Worm (Caenorhabditis elegans) whole organism, late embryonic: ENCODE measurements around the gene F54F12.2.

Source experiments
- C08G9.2 ChIP-seq: sonication (generic microtip); optimal IDR thresholded peaks from 2 replicates; lab custom pipeline; 2016; ENCODE audit warnings: mild to moderate bottlenecking, missing genetic modification characterization, moderate library complexity, missing compliant biosample characterization
- C38D4.7 ChIP-seq: fragments of 200-800 bp; sonication (Bioruptor generic); optimal IDR thresholded peaks from 2 replicates; lab custom pipeline; 2018; ENCODE audit warnings: mild to moderate bottlenecking, missing genetic modification characterization, moderate library complexity, missing compliant biosample characterization
- F13H6.1 ChIP-seq: sonication (generic microtip); optimal IDR thresholded peaks from 2 replicates; lab custom pipeline; 2016; ENCODE audit warnings: missing genetic modification characterization, missing compliant biosample characterization
- K02D7.2 ChIP-seq: sonication (generic microtip); optimal IDR thresholded peaks from 2 replicates; lab custom pipeline; 2017; ENCODE audit warnings: mild to moderate bottlenecking, missing genetic modification characterization, missing compliant biosample characterization
- T23F11.4 ChIP-seq: fragments of 200-800 bp; sonication (Bioruptor generic); optimal IDR thresholded peaks from 2 replicates; lab custom pipeline; 2018; ENCODE audit warnings: mild to moderate bottlenecking, missing genetic modification characterization, missing compliant biosample characterization
- Y22D7AL.16 ChIP-seq: sonication (generic microtip); optimal IDR thresholded peaks from 2 replicates; lab custom pipeline; 2016; ENCODE audit warnings: missing genetic modification characterization, missing compliant biosample characterization
- ahr-1 ChIP-seq: sonication (generic microtip); optimal IDR thresholded peaks from 2 replicates; lab custom pipeline; 2016; ENCODE audit warnings: missing genetic modification characterization, missing compliant biosample characterization
- ceh-14 ChIP-seq: sonication (generic microtip); optimal IDR thresholded peaks from 2 replicates; lab custom pipeline; 2016; ENCODE audit warnings: missing genotype, missing genetic modification characterization, missing compliant biosample characterization
- ceh-18 ChIP-seq: sonication (generic microtip); optimal IDR thresholded peaks from 2 replicates; lab custom pipeline; 2016; ENCODE audit warnings: missing genetic modification characterization, missing compliant biosample characterization
- ceh-19 ChIP-seq: fragments of 200-800 bp; sonication (Bioruptor generic); optimal IDR thresholded peaks from 2 replicates; lab custom pipeline; 2018; ENCODE audit warnings: mild to moderate bottlenecking, missing genetic modification characterization, missing compliant biosample characterization
- ceh-2 ChIP-seq: sonication (generic microtip); optimal IDR thresholded peaks from 2 replicates; lab custom pipeline; 2016; ENCODE audit warnings: missing genotype, missing genetic modification characterization, missing compliant biosample characterization
- ceh-22 ChIP-seq: sonication (generic microtip); optimal IDR thresholded peaks from 2 replicates; lab custom pipeline; 2017; ENCODE audit warnings: missing biosample characterization, missing genetic modification characterization
- ceh-24 ChIP-seq: sonication (generic microtip); optimal IDR thresholded peaks from 2 replicates; lab custom pipeline; 2016; ENCODE audit warnings: mild to moderate bottlenecking, missing genetic modification characterization, missing compliant biosample characterization
- ceh-34 ChIP-seq: sonication (generic microtip); optimal IDR thresholded peaks from 2 replicates; lab custom pipeline; 2016; ENCODE audit warnings: mild to moderate bottlenecking, missing genetic modification characterization, missing compliant biosample characterization
- ceh-45 ChIP-seq: fragments of 200-800 bp; sonication (Bioruptor generic); IDR thresholded peaks from 2 replicates; pipeline ENCODE4 v1.3.6; 2022; ENCODE audit warnings: missing genetic modification reagents, missing genetic modification characterization, missing compliant biosample characterization
- ceh-48 ChIP-seq: sonication (generic microtip); optimal IDR thresholded peaks from 2 replicates; lab custom pipeline; 2016; ENCODE audit warnings: missing genetic modification characterization, inconsistent platforms, missing compliant biosample characterization
- ceh-9 ChIP-seq: sonication (generic microtip); optimal IDR thresholded peaks from 2 replicates; lab custom pipeline; 2016; ENCODE audit warnings: mild to moderate bottlenecking, missing genetic modification characterization, inconsistent platforms, missing compliant biosample characterization
- dmd-4 ChIP-seq: sonication (generic microtip); optimal IDR thresholded peaks from 2 replicates; lab custom pipeline; 2016; ENCODE audit warnings: borderline replicate concordance, missing genetic modification characterization, missing compliant biosample characterization
- dve-1 ChIP-seq: sonication (generic microtip); optimal IDR thresholded peaks from 2 replicates; lab custom pipeline; 2017; ENCODE audit warnings: antibody characterized with exemption, mild to moderate bottlenecking, missing genetic modification characterization, missing compliant biosample characterization
- elt-4 ChIP-seq: sonication (generic microtip); optimal IDR thresholded peaks from 2 replicates; lab custom pipeline; 2016; ENCODE audit warnings: missing genetic modification characterization, missing compliant biosample characterization
- ets-4 ChIP-seq: sonication (generic microtip); optimal IDR thresholded peaks from 2 replicates; lab custom pipeline; 2016; ENCODE audit warnings: missing genetic modification characterization, missing compliant biosample characterization
- eyg-1 ChIP-seq: sonication (generic microtip); optimal IDR thresholded peaks from 2 replicates; lab custom pipeline; 2016; ENCODE audit warnings: missing genotype, missing genetic modification characterization, missing compliant biosample characterization
- fkh-6 ChIP-seq: sonication (generic microtip); optimal IDR thresholded peaks from 2 replicates; lab custom pipeline; 2016; ENCODE audit warnings: missing genetic modification characterization, missing compliant biosample characterization
- hlh-30 ChIP-seq: sonication (generic microtip); optimal IDR thresholded peaks from 2 replicates; lab custom pipeline; 2017; ENCODE audit warnings: antibody characterized with exemption, missing genetic modification characterization, missing compliant biosample characterization; ENCODE audit not compliant: insufficient read depth
- hlh-6 ChIP-seq: sonication (generic microtip); optimal IDR thresholded peaks from 2 replicates; lab custom pipeline; 2016; ENCODE audit warnings: missing genotype, missing genetic modification characterization, missing compliant biosample characterization
- hlh-8 ChIP-seq: sonication (generic microtip); optimal IDR thresholded peaks from 2 replicates; lab custom pipeline; 2016; ENCODE audit warnings: missing genotype, missing genetic modification characterization, missing compliant biosample characterization
- madf-2 ChIP-seq: sonication (generic microtip); optimal IDR thresholded peaks from 2 replicates; lab custom pipeline; 2017; ENCODE audit warnings: missing genetic modification characterization, missing compliant biosample characterization
- mec-3 ChIP-seq: sonication (generic microtip); optimal IDR thresholded peaks from 2 replicates; lab custom pipeline; 2016; ENCODE audit warnings: borderline replicate concordance, missing genetic modification characterization, missing compliant biosample characterization
- nhr-232 ChIP-seq: sonication (generic microtip); optimal IDR thresholded peaks from 2 replicates; lab custom pipeline; 2016; ENCODE audit warnings: missing genetic modification characterization, missing compliant biosample characterization
- npax-4 ChIP-seq: sonication (generic microtip); optimal IDR thresholded peaks from 2 replicates; lab custom pipeline; 2016; ENCODE audit warnings: missing genetic modification characterization, missing compliant biosample characterization
- pat-9 ChIP-seq: fragments of 200-800 bp; sonication (Bioruptor generic); optimal IDR thresholded peaks from 2 replicates; lab custom pipeline; 2018; ENCODE audit warnings: mild to moderate bottlenecking, missing genetic modification characterization, moderate library complexity, missing compliant biosample characterization
- pax-1 ChIP-seq: fragments of 150-350 bp; optimal IDR thresholded peaks from 2 replicates; lab custom pipeline; 2014; ENCODE audit warnings: missing biosample characterization, missing genetic modification characterization
- pha-2 ChIP-seq: sonication (generic microtip); optimal IDR thresholded peaks from 2 replicates; lab custom pipeline; 2017; ENCODE audit warnings: mild to moderate bottlenecking, missing genetic modification characterization, missing compliant biosample characterization
- pqm-1 ChIP-seq: sonication (generic microtip); optimal IDR thresholded peaks from 2 replicates; lab custom pipeline; 2016; ENCODE audit warnings: missing genetic modification characterization, missing compliant biosample characterization
- pros-1 ChIP-seq: fragments of 150-350 bp; optimal IDR thresholded peaks from 2 replicates; lab custom pipeline; 2014; ENCODE audit warnings: missing biosample characterization, missing genetic modification reagents, missing genetic modification characterization
- rnt-1 ChIP-seq: sonication (generic microtip); optimal IDR thresholded peaks from 2 replicates; lab custom pipeline; 2016; ENCODE audit warnings: missing genetic modification characterization, missing compliant biosample characterization
- sdc-2 ChIP-seq: sonication (generic microtip); optimal IDR thresholded peaks from 2 replicates; lab custom pipeline; 2016; ENCODE audit warnings: missing genotype, missing genetic modification characterization, missing compliant biosample characterization
- sox-4 ChIP-seq: sonication (generic microtip); optimal IDR thresholded peaks from 2 replicates; lab custom pipeline; 2017; ENCODE audit warnings: mild to moderate bottlenecking, missing genetic modification characterization, inconsistent platforms, missing compliant biosample characterization
- unc-3 ChIP-seq, 2 experiments: fragments of 200-800 bp in 1 of 2; sonication (Bioruptor generic) in 1 of 2; sonication (generic microtip) in 1 of 2; conservative IDR thresholded peaks in 1 of 2; optimal IDR thresholded peaks in 1 of 2; 2 replicates each; pipeline versions ENCODE4 v1.3.6 to Lab custom; 2016 to 2022; ENCODE audit warnings: missing compliant biosample characterization in 2 of 2, missing genetic modification characterization in 2 of 2, missing genetic modification reagents in 1 of 2
- ztf-16 ChIP-seq: sonication (generic microtip); optimal IDR thresholded peaks from 2 replicates; lab custom pipeline; 2017; ENCODE audit warnings: missing genetic modification characterization, missing compliant biosample characterization

Gene F54F12.2

ce11 chrIII:13005161-13005560 lies 34.7 kb upstream of the F54F12.2 start, which contains the start of gene snf-7:
Gene snf-7 (plus strand): TSS chrIII:13005461.
- TF ChIP-seq madf-2 (tag; lab: Kevin White, UChicago), result no peak

DNA sequence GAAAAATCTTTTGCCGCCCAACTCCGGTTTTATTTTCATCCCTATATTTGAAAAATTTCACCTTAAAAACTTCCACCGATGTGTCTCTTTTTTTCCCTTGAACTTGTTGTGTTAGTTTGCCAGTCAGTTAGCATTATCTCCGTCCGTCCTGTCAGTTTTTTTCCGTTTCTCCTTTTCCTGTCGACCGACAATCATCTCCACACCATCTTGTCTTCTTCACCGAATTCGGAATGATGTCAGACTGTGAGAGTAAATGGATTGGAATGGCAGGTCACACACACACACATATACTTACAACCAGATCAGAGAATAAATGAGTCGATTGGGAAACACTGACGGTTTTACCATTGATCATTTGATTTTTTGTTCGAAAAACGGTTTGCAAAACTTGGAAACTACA lies 27.9 kb upstream of the F54F12.2 start:
- TF ChIP-seq ceh-19 (no peak), elt-4 (tag; lab: Kevin White, UChicago) (no peak), pros-1 (tag; lab: Kevin White, UChicago) (no peak), rnt-1 (tag; lab: Kevin White, UChicago) (no peak), ceh-2 (tag; lab: Kevin White, UChicago) (no peak), sox-4 (tag; lab: Kevin White, UChicago) (no peak), ahr-1 (tag; lab: Kevin White, UChicago) (no peak), pax-1 (no peak), unc-3 (GFP tag; conservative IDR thresholded peaks at IDR 0.05; lab: Robert Waterston, UW) (no peak), unc-3 (tag; optimal IDR thresholded peaks at IDR 0.05; lab: Kevin White, UChicago) (no peak), npax-4 (tag; lab: Kevin White, UChicago) (no peak), Y22D7AL.16 (tag; lab: Kevin White, UChicago) (no peak), ceh-9 (no peak), C38D4.7 (GFP tag; lab: Kevin White, UChicago) (no peak), ceh-34 (tag; lab: Kevin White, UChicago) (no peak), sdc-2 (no peak), ceh-14 (tag; lab: Kevin White, UChicago) (no peak), ceh-18 (no peak), dmd-4 (tag; lab: Kevin White, UChicago) (no peak), pqm-1 (tag; lab: Kevin White, UChicago) (no peak), pha-2 (tag; lab: Kevin White, UChicago) (no peak)
- TF ChIP-seq, all 69 proteins: peak for 0

DNA sequence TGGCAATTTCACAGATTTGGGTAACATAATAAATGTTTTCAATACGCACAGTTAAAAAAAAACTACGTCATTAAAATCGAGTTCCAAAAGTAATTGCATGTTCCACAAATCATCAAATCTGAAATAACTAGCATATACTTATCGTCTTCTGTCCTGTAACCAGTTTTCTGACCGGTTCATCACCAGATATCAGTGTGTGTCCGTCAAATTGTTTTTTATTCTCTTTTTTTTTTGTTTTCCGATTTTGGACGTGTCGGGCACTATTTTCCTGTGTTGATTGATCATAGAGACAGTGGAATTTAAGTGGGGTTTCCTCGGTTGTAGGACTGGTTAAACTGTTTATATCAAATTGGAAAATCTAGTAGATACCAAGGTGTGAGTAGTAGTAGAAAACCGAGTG lies 25.9 kb upstream of the F54F12.2 start:
- TF ChIP-seq ceh-22 (tag; lab: Kevin White, UChicago) (no peak), madf-2 (tag; lab: Kevin White, UChicago) (no peak), ceh-14 (tag; lab: Kevin White, UChicago) (no peak), pat-9 (tag; lab: Kevin White, UChicago) (no peak), K02D7.2 (no peak), dve-1 (no peak), pha-2 (tag; lab: Kevin White, UChicago) (no peak), hlh-8 (tag; lab: Kevin White, UChicago) (no peak), nhr-232 (tag; lab: Kevin White, UChicago) (no peak), ceh-34 (tag; lab: Kevin White, UChicago) (no peak), T23F11.4 (GFP tag; lab: Kevin White, UChicago) (no peak), ceh-24 (tag; lab: Kevin White, UChicago) (no peak), mec-3 (tag; lab: Kevin White, UChicago) (no peak), C08G9.2 (tag; lab: Kevin White, UChicago) (no peak), ets-4 (tag; lab: Kevin White, UChicago) (no peak), hlh-30 (tag; lab: Kevin White, UChicago) (no peak), ceh-48 (tag; lab: Kevin White, UChicago) (no peak), ztf-16 (tag; lab: Kevin White, UChicago) (no peak)
- TF ChIP-seq, all 69 proteins: peak for 0

ce11 chrIII:13015754-13016317 lies 24.0 kb upstream of the F54F12.2 start:
- TF ChIP-seq ceh-18, result peak; percentile 27
- TF ChIP-seq hlh-6 (tag; lab: Kevin White, UChicago), result peak; percentile 29
- TF ChIP-seq eyg-1 (tag; lab: Kevin White, UChicago), result no peak
- TF ChIP-seq ceh-45 (GFP tag; lab: Robert Waterston, UW), result no peak
- no peak for TF ChIP-seq pqm-1 (tag; lab: Kevin White, UChicago)
- TF ChIP-seq fkh-6 (tag; lab: Kevin White, UChicago), result no peak
- TF ChIP-seq F13H6.1 (tag; lab: Kevin White, UChicago), result no peak
- no peak for TF ChIP-seq nhr-232 (tag; lab: Kevin White, UChicago)
